Worm (Caenorhabditis elegans): ENCODE results near the gene T27A10.6.

DNA sequence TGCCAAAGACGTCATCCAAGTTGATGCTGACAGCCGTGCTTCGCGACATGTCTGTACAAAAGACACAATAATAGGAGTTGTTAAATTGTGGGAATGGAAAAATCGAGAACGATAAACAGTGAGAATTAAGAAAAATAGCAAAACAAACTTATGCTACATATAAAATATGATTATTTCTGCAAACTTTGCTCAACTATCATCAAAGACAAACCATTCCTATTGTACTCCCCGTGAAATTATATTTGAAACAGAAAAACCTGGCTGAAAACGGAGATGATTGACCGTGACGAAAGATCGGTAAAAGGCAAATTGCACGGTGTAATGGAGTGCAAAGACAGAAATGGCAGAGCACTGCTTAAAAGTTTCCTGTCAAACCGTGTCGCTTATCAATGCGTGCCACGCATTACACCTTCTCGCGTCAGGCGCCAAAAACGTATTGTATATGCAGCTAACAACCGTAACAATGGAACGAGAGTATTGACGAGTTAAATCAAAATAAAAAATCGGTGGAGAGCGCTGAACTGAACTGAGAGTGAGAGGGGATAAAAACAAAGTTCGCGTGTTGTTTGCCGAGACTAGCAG is 15.0 kb upstream of the T27A10.6 start, which contains the start of gene C18B2.5:
- TF ChIP-seq nhr-11 (tag; optimal IDR thresholded peaks at IDR 0.05) (no peak), madf-9 (GFP tag; conservative IDR thresholded peaks at IDR 0.05) (no peak), unc-62 (GFP tag; optimal IDR thresholded peaks at IDR 0.05 in 1 of 2) (no peak), unc-62 (tag; optimal IDR thresholded peaks at IDR 0.05) (no peak), fos-1 (tag; optimal IDR thresholded peaks at IDR 0.05) (no peak)
